Worm (Caenorhabditis elegans) whole organism, mixed stage, embryonic: ENCODE measurements around the gene srbc-65.

Source experiments
- ceh-83 ChIP-seq: fragments of 200-800 bp; sonication (Bioruptor generic); optimal IDR thresholded peaks from 2 replicates; lab custom pipeline; 2018; ENCODE audit warnings: mild to moderate bottlenecking, missing genetic modification characterization, missing compliant biosample characterization
- ces-1 ChIP-seq: fragments of 150-350 bp; optimal IDR thresholded peaks from 2 replicates; lab custom pipeline; 2014; ENCODE audit warnings: missing biosample characterization, missing genetic modification reagents, missing genetic modification characterization
- drap-1 ChIP-seq: fragments of 200-800 bp; sonication (Bioruptor generic); optimal IDR thresholded peaks from 3 replicates; lab custom pipeline; 2018; ENCODE audit warnings: mild to moderate bottlenecking, missing genetic modification characterization, missing compliant biosample characterization
- elt-3 ChIP-seq: fragments of 150-350 bp; optimal IDR thresholded peaks from 2 replicates; lab custom pipeline; 2014; ENCODE audit warnings: missing biosample characterization, missing genetic modification characterization
- flh-1 ChIP-seq: fragments of 200-800 bp; sonication (Bioruptor generic); optimal IDR thresholded peaks from 2 replicates; lab custom pipeline; 2018; ENCODE audit warnings: mild to moderate bottlenecking, missing genetic modification characterization, moderate library complexity, missing compliant biosample characterization
- mep-1 ChIP-seq: fragments of 150-350 bp; optimal IDR thresholded peaks from 2 replicates; lab custom pipeline; 2017; ENCODE audit warnings: missing biosample characterization, missing genetic modification reagents, missing genetic modification characterization, inconsistent platforms
- mls-2 ChIP-seq: sonication (generic microtip); optimal IDR thresholded peaks from 2 replicates; lab custom pipeline; 2016; ENCODE audit warnings: mild to moderate bottlenecking, missing genetic modification characterization, moderate library complexity, missing compliant biosample characterization
- nhr-28 ChIP-seq: fragments of 150-350 bp; optimal IDR thresholded peaks from 2 replicates; lab custom pipeline; 2014; ENCODE audit warnings: missing biosample characterization, missing genetic modification characterization
- pha-4 ChIP-seq: fragments of 150-350 bp; optimal IDR thresholded peaks from 2 replicates; lab custom pipeline; 2018; ENCODE audit warnings: missing biosample characterization, missing genetic modification reagents, missing genetic modification characterization
- sem-2 ChIP-seq: fragments of 200-800 bp; sonication (Bioruptor generic); optimal IDR thresholded peaks from 2 replicates; lab custom pipeline; 2018; ENCODE audit warnings: mild to moderate bottlenecking, missing genetic modification characterization, missing compliant biosample characterization
- snpc-4 ChIP-seq: fragments of 150-350 bp; optimal IDR thresholded peaks from 2 replicates; lab custom pipeline; 2014; ENCODE audit warnings: missing biosample characterization, missing genetic modification characterization
- sptf-1 ChIP-seq: sonication (generic microtip); optimal IDR thresholded peaks from 2 replicates; lab custom pipeline; 2017; ENCODE audit warnings: mild to moderate bottlenecking, missing genetic modification characterization, moderate library complexity, missing compliant biosample characterization
- tbx-8 ChIP-seq: fragments of 200-800 bp; sonication (Bioruptor generic); optimal IDR thresholded peaks from 2 replicates; lab custom pipeline; 2018; ENCODE audit warnings: mild to moderate bottlenecking, missing genetic modification characterization, moderate library complexity, missing compliant biosample characterization
- unc-62 ChIP-seq: fragments of 150-350 bp; optimal IDR thresholded peaks from 2 replicates; lab custom pipeline; 2014; ENCODE audit warnings: missing biosample characterization, missing genetic modification reagents, missing genetic modification characterization

DNA sequence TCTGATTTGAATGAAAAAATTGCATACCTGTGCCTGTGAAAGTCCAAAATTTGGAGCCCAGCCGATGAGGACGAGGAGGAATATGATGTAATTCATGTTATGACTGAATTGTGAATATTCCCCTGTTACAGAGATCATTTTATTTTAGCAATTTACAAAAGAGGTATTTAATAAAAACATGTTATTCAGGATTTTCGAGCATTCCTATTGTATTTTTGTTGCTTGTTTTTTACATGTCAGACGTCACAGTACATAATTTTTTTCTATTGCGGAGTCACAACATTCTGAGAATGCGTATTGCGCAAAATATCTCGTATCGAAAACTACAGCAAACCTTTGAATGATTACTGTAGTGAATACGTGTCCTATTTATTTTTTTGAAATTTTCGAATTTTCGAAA is 47.6 kb upstream of the srbc-65 start, which contains the start of gene F36D3.14:
- no peak for TF ChIP-seq drap-1 (GFP tag; lab: Kevin White, UChicago)
- TF ChIP-seq elt-3, result no peak
- no peak for TF ChIP-seq unc-62 (GFP tag; lab: Kevin White, UChicago)
- TF ChIP-seq mls-2, result no peak
- TF ChIP-seq ces-1 (GFP tag; lab: Kevin White, UChicago), result no peak
- no peak for TF ChIP-seq flh-1
- no peak for TF ChIP-seq pha-4 (tag; lab: Kevin White, UChicago)
- TF ChIP-seq nhr-28 (tag; lab: Kevin White, UChicago), result no peak
- TF ChIP-seq ceh-83, result no peak
- TF ChIP-seq sptf-1, result no peak
- no peak for TF ChIP-seq mep-1 (tag; lab: Kevin White, UChicago)
- no peak for TF ChIP-seq tbx-8 (GFP tag; lab: Kevin White, UChicago)
- TF ChIP-seq snpc-4 (tag; lab: Kevin White, UChicago), result no peak
- TF ChIP-seq sem-2 (GFP tag; lab: Kevin White, UChicago), result no peak
